Fruit fly (Drosophila melanogaster) whole organism: ENCODE results near the gene Neurl4.

Experiments
- Dll ChIP-seq: fragments of >200 bp; optimal IDR thresholded peaks from 2 replicates; lab custom pipeline; 2017
- pan ChIP-seq: fragments of >200 bp; optimal IDR thresholded peaks from 2 replicates; lab custom pipeline; 2017
- psq ChIP-seq: fragments of >200 bp; optimal IDR thresholded peaks from 2 replicates; lab custom pipeline; 2017
- usp ChIP-seq: fragments of >200 bp; optimal IDR thresholded peaks from 2 replicates; lab custom pipeline; 2017; ENCODE audit warnings: missing biosample characterization, missing genetic modification characterization, mixed read lengths

DNA sequence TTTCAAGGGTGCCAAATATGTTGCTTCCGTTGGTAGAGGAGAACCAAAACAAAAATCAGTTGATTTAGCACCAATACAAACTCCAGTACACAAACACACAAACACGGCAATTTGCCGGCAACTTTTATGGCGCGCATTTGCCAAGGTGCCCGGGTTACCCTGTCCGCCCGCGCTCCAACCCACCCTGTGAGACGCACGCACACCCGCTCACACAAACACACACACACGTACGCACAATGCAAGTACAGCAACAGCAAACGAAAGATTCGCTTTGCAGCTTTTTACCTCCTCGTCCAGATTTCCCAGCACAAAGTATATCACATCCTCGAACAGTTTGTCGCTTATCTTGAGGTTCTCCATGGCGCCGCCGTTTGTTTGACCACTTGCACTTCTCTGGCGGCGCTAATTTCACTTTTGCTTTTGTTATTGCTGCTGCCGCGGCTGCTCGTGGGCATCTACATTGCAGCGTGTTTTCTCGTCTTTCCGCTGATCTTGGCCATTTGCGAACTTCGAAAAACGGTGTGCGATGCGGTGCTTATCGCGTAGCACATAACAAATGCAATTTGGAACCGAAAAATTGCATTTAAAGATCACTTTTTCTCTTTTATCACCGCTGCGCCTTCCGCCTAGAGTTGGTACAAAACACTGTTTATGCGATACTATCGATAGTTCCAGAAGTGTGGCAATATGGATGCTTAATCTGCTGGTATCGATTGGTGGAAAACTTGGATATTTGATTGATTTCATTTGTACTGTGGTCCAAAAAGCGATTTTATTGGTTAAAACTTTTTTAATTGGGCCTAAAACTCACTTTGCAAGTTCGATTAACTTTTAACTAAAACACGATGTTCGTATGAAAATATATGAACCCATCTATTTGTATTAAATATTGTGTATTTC, 21.0 kb downstream of the Neurl4 start, which contains the start of gene Ptip:
- TF ChIP-seq psq (no peak), Dll (lab: Kevin White, UChicago) (peak; percentile 28), usp (GFP tag; lab: Kevin White, UChicago) (no peak), pan (lab: Kevin White, UChicago) (no peak)
